Fruit fly (Drosophila melanogaster) whole organism, adult: ENCODE measurements around the gene RecQ5.

Experiments used
- CG12768 ChIP-seq: fragments of 200-800 bp; sonication (Bioruptor generic); optimal IDR thresholded peaks from 2 replicates; lab custom pipeline; 2017; ENCODE audit warnings: missing biosample characterization, missing genetic modification characterization, mild to moderate bottlenecking, moderate library complexity, missing genetic modification reagents
- CG7101 ChIP-seq: fragments of 200-800 bp; sonication (Bioruptor generic); optimal IDR thresholded peaks from 2 replicates; lab custom pipeline; 2018; ENCODE audit warnings: missing biosample characterization, mild to moderate bottlenecking, missing genetic modification characterization, moderate library complexity
- cic ChIP-seq: fragments of 200-800 bp; sonication (Bioruptor generic); optimal IDR thresholded peaks from 2 replicates; lab custom pipeline; 2017; ENCODE audit warnings: missing biosample characterization, mild to moderate bottlenecking, missing genetic modification characterization, moderate library complexity
- pad ChIP-seq: fragments of 200-800 bp; sonication (Bioruptor generic); optimal IDR thresholded peaks from 3 replicates; lab custom pipeline; 2017; ENCODE audit warnings: missing biosample characterization, missing genetic modification characterization, mild to moderate bottlenecking, moderate library complexity, missing genetic modification reagents
- tj ChIP-seq: fragments of 200-800 bp; sonication (Bioruptor generic); optimal IDR thresholded peaks from 3 replicates; lab custom pipeline; 2017; ENCODE audit warnings: missing biosample characterization, mild to moderate bottlenecking, missing genetic modification characterization, moderate library complexity

DNA sequence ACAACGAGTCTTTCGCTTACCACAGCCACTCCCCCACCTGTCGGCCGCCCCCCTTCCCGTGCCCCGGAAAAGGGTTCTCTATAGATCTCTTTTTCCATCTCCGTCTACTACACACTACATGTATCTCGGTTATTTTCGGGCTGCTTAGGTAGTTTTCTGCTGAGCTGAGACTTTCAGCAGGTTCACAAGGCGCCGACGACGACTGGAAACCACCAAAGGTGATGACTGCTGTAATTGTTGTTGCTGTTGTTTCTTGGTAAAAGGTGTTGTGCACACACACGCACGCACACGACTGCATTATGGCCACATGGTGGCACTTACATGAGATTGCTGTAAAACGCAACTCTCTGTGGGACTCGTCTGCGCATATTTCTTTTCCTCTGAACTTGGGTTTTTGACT is 11.8 kb upstream of the RecQ5 start:
- no peak for TF ChIP-seq pad
- TF ChIP-seq CG12768 (GFP tag; lab: Kevin White, UChicago), result no peak
- no peak for TF ChIP-seq tj
- TF ChIP-seq cic (GFP tag; lab: Kevin White, UChicago), result no peak
- no peak for TF ChIP-seq CG7101
